Fruit fly (Drosophila melanogaster): Measurements from ENCODE around the gene SWIP.

Gene SWIP

dm6 chrX:16275854-16276338 is 37.6 kb upstream of the SWIP start, which contains the start of the genes kat80 and Prosalpha4 (continued):
- peak; percentile 42 for TF ChIP-seq zen (tag; optimal IDR thresholded peaks at IDR 0.05)
- peak; percentile 25 for TF ChIP-seq Oli (tag; optimal IDR thresholded peaks at IDR 0.05)
- no peak for TF ChIP-seq CG1792 (GFP tag; optimal IDR thresholded peaks at IDR 0.05)
- no peak for TF ChIP-seq scrt (GFP tag; optimal IDR thresholded peaks at IDR 0.05)
- TF ChIP-seq CG32532 (GFP tag; IDR thresholded peaks at IDR 0.05) = peak; percentile 58; the same call in 1 of the 2 replicates
- TF ChIP-seq bsh (GFP tag; optimal IDR thresholded peaks at IDR 0.05) = peak in 1 of 2 experiments; percentile 28
- peak; percentile 27 for TF ChIP-seq CG10543 (GFP tag; optimal IDR thresholded peaks at IDR 0.05)
- TF ChIP-seq nmo (GFP tag; optimal IDR thresholded peaks at IDR 0.05) = peak; percentile 88
- TF ChIP-seq CG1603 (tag; optimal IDR thresholded peaks at IDR 0.05) = peak; percentile 5
- no peak for TF ChIP-seq CG43689 (GFP tag; IDR thresholded peaks at IDR 0.05)
- TF ChIP-seq CG2116 (GFP tag; optimal IDR thresholded peaks at IDR 0.05) = no peak
- TF ChIP-seq Antp (GFP tag; optimal IDR thresholded peaks at IDR 0.05) = peak; percentile 3
- peak; percentile 42; the same call in 2 of the 3 replicates for TF ChIP-seq CG6791 (GFP tag; IDR thresholded peaks at IDR 0.05; ENCODE audit: partially characterized antibody)
- peak; percentile 60 for TF ChIP-seq CG17912 (GFP tag; optimal IDR thresholded peaks at IDR 0.05)
- no peak for TF ChIP-seq CrebB (tag; optimal IDR thresholded peaks at IDR 0.05)
- TF ChIP-seq schlank (tag; optimal IDR thresholded peaks at IDR 0.05) = peak; percentile 24
- TF ChIP-seq stwl (tag; optimal IDR thresholded peaks at IDR 0.05) = peak; percentile 4
- peak; percentile 42; the same call in 1 of the 2 replicates for TF ChIP-seq sob (GFP tag; IDR thresholded peaks at IDR 0.05)
- peak; percentile 7 for TF ChIP-seq CG12942 (GFP tag; optimal IDR thresholded peaks at IDR 0.05)
- peak; percentile 67 for TF ChIP-seq sug (tag; optimal IDR thresholded peaks at IDR 0.05)
- no peak for TF ChIP-seq gt (GFP tag; IDR thresholded peaks at IDR 0.05)
- peak in 1 of 2 experiments; percentile 10 for TF ChIP-seq Pdp1 (GFP tag; optimal IDR thresholded peaks at IDR 0.05)
- TF ChIP-seq CG15696 (tag; optimal IDR thresholded peaks at IDR 0.05) = peak; percentile 47
- TF ChIP-seq fd102C (GFP tag; optimal IDR thresholded peaks at IDR 0.05) = no peak
- TF ChIP-seq CG2129 (GFP tag; IDR thresholded peaks at IDR 0.05; ENCODE audit: partially characterized antibody) = peak; percentile 40
- no peak for TF ChIP-seq CG4707 (GFP tag; optimal IDR thresholded peaks at IDR 0.05)
- peak; percentile 75 for TF ChIP-seq BEAF-32 (GFP tag; optimal IDR thresholded peaks at IDR 0.05)
- peak; percentile 18 for TF ChIP-seq sqz (GFP tag; optimal IDR thresholded peaks at IDR 0.05)
- peak; percentile 30 for TF ChIP-seq bcd (GFP tag; optimal IDR thresholded peaks at IDR 0.05)
- TF ChIP-seq CG12659 (GFP tag; optimal IDR thresholded peaks at IDR 0.05) = peak; percentile 28
- no peak for TF ChIP-seq Tbp (GFP tag; optimal IDR thresholded peaks at IDR 0.05)
- no peak for TF ChIP-seq h (optimal IDR thresholded peaks at IDR 0.05)
- peak; percentile 19 for TF ChIP-seq CG17385 (GFP tag; optimal IDR thresholded peaks at IDR 0.05)
- TF ChIP-seq CG13424 (tag; optimal IDR thresholded peaks at IDR 0.05) = peak; percentile 53
- TF ChIP-seq tin (GFP tag; optimal IDR thresholded peaks at IDR 0.05) = peak; percentile 22
- TF ChIP-seq CG3407 (GFP tag; optimal IDR thresholded peaks at IDR 0.05) = no peak
- no peak for TF ChIP-seq H15 (GFP tag; IDR thresholded peaks at IDR 0.05)
- TF ChIP-seq Vsx1 (GFP tag; optimal IDR thresholded peaks at IDR 0.05) = no peak
- TF ChIP-seq Hr39 (optimal IDR thresholded peaks at IDR 0.05) = no peak
- peak; percentile 35 for TF ChIP-seq CG10147 (GFP tag; optimal IDR thresholded peaks at IDR 0.05)
- TF ChIP-seq Hr51 (GFP tag; optimal IDR thresholded peaks at IDR 0.05) = peak in 1 of 2 experiments; percentile 10
- TF ChIP-seq CG13296 (GFP tag; optimal IDR thresholded peaks at IDR 0.05) = peak; percentile 32
- TF ChIP-seq Sry-β (GFP tag; optimal IDR thresholded peaks at IDR 0.05) = peak; percentile 34
- peak; percentile 74; the same call in 2 of the 3 replicates for TF ChIP-seq knrl (GFP tag; IDR thresholded peaks at IDR 0.05; ENCODE audit: partially characterized antibody)
- no peak for TF ChIP-seq dm (GFP tag; optimal IDR thresholded peaks at IDR 0.05)
